Worm (Caenorhabditis elegans): ENCODE results near the gene nck-1.

The nck-1 gene

DNA sequence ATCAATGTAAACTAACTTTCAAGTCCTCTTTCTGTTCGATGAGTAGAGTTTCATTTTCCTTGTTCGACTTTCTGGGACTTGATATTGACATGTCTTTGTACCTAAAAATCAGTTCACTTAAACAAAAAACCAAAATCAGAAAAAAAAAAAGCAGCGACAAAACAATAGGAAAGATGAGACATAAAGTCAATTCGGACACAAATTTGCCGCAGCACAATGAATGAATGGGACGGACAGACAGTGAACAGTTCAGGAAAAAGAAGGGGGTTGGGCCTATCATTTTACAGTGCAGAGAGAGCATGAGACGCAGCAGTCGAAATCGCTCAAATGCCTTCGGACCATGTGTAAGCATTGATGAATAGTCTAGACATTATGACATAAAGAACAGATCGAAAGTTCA is 33.4 kb upstream of the nck-1 start, which contains the start of gene mrp-6:
TSS of gene mrp-6 (minus strand) at position 101 of the 400 bp plus-strand sequence.
- TF ChIP-seq blmp-1 (tag; optimal IDR thresholded peaks at IDR 0.05; ENCODE audit: insufficient read depth) (no peak), unc-55 (GFP tag; optimal IDR thresholded peaks at IDR 0.05) (no peak), zag-1 (tag; optimal IDR thresholded peaks at IDR 0.05) (no peak), sma-3 (GFP tag; optimal IDR thresholded peaks at IDR 0.05) (no peak), nhr-237 (tag; optimal IDR thresholded peaks at IDR 0.05) (no peak), mdl-1 (tag; optimal IDR thresholded peaks at IDR 0.05) (no peak), gmeb-1 (tag; optimal IDR thresholded peaks at IDR 0.05) (no peak), R02D3.7 (tag; optimal IDR thresholded peaks at IDR 0.05) (no peak), F13H6.1 (tag; optimal IDR thresholded peaks at IDR 0.05) (no peak), nhr-10 (tag; optimal IDR thresholded peaks at IDR 0.05) (no peak), fos-1 (tag; optimal IDR thresholded peaks at IDR 0.05) (no peak), nhr-11 (tag; optimal IDR thresholded peaks at IDR 0.05) (no peak), aly-2 (tag; optimal IDR thresholded peaks at IDR 0.05) (no peak), lin-39 (tag; optimal IDR thresholded peaks at IDR 0.05) (no peak), nhr-129 (tag; optimal IDR thresholded peaks at IDR 0.05) (no peak), crh-2 (tag; optimal IDR thresholded peaks at IDR 0.05) (no peak)

DNA sequence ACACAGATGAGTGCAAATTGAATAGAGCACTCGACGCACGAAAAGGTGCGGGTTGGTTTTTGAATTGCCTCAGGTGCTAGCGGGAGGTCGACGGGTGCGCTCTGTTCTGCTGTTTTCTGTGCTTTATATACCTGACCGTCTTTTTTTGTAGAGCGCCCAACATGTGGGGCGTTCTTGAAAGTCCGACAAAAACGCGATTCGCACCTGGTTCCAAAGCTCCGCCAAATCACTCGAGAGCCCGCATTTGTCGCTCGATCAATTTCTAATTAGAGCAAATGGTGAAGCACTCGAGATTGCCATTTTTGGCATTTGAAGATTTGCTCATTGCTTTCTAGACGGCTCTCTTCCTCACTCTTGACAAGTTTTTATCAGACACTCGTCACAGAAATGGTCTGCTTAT is 24.2 kb upstream of the nck-1 start, which contains the start of gene ZK470.6:
TSS of gene ZK470.6 (minus strand) at position 101 of the 400 bp plus-strand sequence.
- no peak for TF ChIP-seq nhr-237 (tag; optimal IDR thresholded peaks at IDR 0.05)

- TF ChIP-seq zag-1 (tag; optimal IDR thresholded peaks at IDR 0.05) (no peak), fos-1 (tag; optimal IDR thresholded peaks at IDR 0.05) (no peak), nhr-11 (tag; optimal IDR thresholded peaks at IDR 0.05) (no peak)
Measured at ce11 chrX:4167150-4167549, 13.9 kb upstream of the nck-1 start, which contains the start of gene ZK470.14. ZK470.14 (plus strand) TSS chrX:4167450.

- TF ChIP-seq R02D3.7 (tag; optimal IDR thresholded peaks at IDR 0.05): no peak
- no peak for TF ChIP-seq peb-1 (tag; optimal IDR thresholded peaks at IDR 0.05)
- TF ChIP-seq unc-39 (tag; optimal IDR thresholded peaks at IDR 0.05): no peak
- no peak for TF ChIP-seq ztf-11 (tag; optimal IDR thresholded peaks at IDR 0.05)
- no peak for TF ChIP-seq gmeb-1 (tag; optimal IDR thresholded peaks at IDR 0.05)
- TF ChIP-seq nhr-25 (tag; optimal IDR thresholded peaks at IDR 0.05): no peak
- no peak for TF ChIP-seq ztf-1 (GFP tag; conservative IDR thresholded peaks at IDR 0.05)
- TF ChIP-seq fos-1 (tag; optimal IDR thresholded peaks at IDR 0.05): no peak
- no peak for TF ChIP-seq lin-11 (tag; optimal IDR thresholded peaks at IDR 0.05)
- TF ChIP-seq F13H6.1 (tag; optimal IDR thresholded peaks at IDR 0.05): no peak
- no peak for TF ChIP-seq egl-27 (tag; optimal IDR thresholded peaks at IDR 0.05)
- TF ChIP-seq mab-5 (tag; optimal IDR thresholded peaks at IDR 0.05): no peak
- TF ChIP-seq elt-1 (tag; optimal IDR thresholded peaks at IDR 0.05): no peak
Measured at ce11 chrX:4163391-4163790, 10.1 kb upstream of the nck-1 start, which contains the start of gene ZK470.1. ZK470.1 (plus strand) TSS chrX:4163691.

- TF ChIP-seq unc-55 (GFP tag; optimal IDR thresholded peaks at IDR 0.05) (peak; percentile 10), nhr-12 (tag; optimal IDR thresholded peaks at IDR 0.05) (no peak)
Measured at ce11 chrX:4161938-4162337, 8.7 kb upstream of the nck-1 start.

DNA sequence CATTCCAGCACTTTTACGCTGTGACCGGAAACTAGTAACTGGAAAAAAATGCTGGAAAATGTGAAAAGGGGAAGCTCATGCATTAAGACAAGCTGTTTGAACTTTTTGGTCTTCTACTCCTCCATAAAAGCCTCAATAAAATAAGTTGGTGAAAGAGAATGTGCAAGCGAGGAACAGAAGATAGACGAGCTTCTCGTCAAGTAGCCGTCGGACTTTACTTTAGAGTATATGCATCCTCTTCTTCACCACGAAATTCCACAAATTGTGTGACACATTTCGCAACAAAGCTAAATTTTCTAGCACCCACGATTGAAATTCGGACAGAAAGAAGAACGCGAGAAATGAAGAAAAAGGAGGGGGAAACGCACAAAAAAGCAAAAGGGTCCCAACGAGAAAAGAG is 6.7 kb upstream of the nck-1 start:
- TF ChIP-seq zag-1 (tag; optimal IDR thresholded peaks at IDR 0.05): peak; percentile 14
- no peak for TF ChIP-seq unc-62 (GFP tag; optimal IDR thresholded peaks at IDR 0.05)
- TF ChIP-seq unc-55 (GFP tag; optimal IDR thresholded peaks at IDR 0.05): peak; percentile 55

DNA sequence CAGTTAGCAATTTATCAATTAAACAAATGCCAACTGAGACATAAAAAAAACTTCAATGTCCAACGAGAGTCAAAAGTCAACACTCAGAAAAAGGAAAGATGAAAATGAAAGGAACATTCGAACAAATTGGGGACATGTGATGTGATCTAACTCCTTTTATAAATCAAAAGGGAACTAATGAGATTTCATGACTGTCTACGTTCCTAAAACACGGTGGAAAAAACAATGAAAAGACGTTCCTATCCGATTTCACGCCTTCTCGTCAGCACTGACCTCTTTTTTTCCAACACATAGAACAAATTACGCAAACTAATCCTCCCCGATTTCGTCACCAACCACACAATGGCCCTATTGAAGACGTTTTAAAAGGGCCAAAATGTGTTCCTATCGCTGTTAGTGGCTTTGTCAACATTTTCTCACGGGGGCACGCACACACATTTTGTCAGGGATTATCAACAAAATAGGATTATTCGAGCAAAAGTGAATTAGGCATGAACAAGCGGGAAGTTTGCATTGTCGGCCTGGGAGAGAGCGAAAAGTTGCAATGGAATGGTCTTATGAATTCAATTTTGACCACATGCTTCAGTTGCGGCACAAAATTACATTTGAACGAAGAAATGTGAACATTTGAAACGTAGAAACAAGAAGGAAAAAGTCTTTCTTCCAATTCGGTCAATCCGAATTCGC is 6.1 kb upstream of the nck-1 start:
- TF ChIP-seq R02D3.7 (tag; optimal IDR thresholded peaks at IDR 0.05) (no peak), aly-2 (tag; optimal IDR thresholded peaks at IDR 0.05) (no peak), nhr-77 (tag; optimal IDR thresholded peaks at IDR 0.05) (no peak), nhr-11 (tag; optimal IDR thresholded peaks at IDR 0.05) (no peak), zag-1 (tag; optimal IDR thresholded peaks at IDR 0.05) (no peak), ceh-16 (tag; optimal IDR thresholded peaks at IDR 0.05) (no peak), unc-55 (GFP tag; optimal IDR thresholded peaks at IDR 0.05) (no peak), nhr-21 (tag; optimal IDR thresholded peaks at IDR 0.05) (no peak), alr-1 (tag; optimal IDR thresholded peaks at IDR 0.05) (no peak), ama-1 (optimal IDR thresholded peaks at IDR 0.05) (no peak), skn-1 (tag; optimal IDR thresholded peaks at IDR 0.05) (no peak), crh-2 (tag; optimal IDR thresholded peaks at IDR 0.05) (no peak), nhr-10 (tag; optimal IDR thresholded peaks at IDR 0.05) (no peak), nhr-23 (tag; optimal IDR thresholded peaks at IDR 0.05) (no peak), ceh-82 (tag; optimal IDR thresholded peaks at IDR 0.05) (no peak), mab-5 (tag; optimal IDR thresholded peaks at IDR 0.05) (no peak), ZK546.5 (tag; optimal IDR thresholded peaks at IDR 0.05) (no peak), lin-11 (tag; optimal IDR thresholded peaks at IDR 0.05) (no peak), mdl-1 (tag; optimal IDR thresholded peaks at IDR 0.05) (no peak), lin-13 (GFP tag; optimal IDR thresholded peaks at IDR 0.05) (no peak)
